Worm (Caenorhabditis elegans): ENCODE results near the gene clec-9.

- no peak for TF ChIP-seq ztf-11 (tag; optimal IDR thresholded peaks at IDR 0.05)
- TF ChIP-seq crh-2 (tag; optimal IDR thresholded peaks at IDR 0.05) = no peak
- TF ChIP-seq elt-3 (tag; optimal IDR thresholded peaks at IDR 0.05) = no peak
- no peak for TF ChIP-seq unc-62 (GFP tag; optimal IDR thresholded peaks at IDR 0.05)
- no peak for TF ChIP-seq mdl-1 (tag; optimal IDR thresholded peaks at IDR 0.05)
- TF ChIP-seq nhr-237 (tag; optimal IDR thresholded peaks at IDR 0.05) = no peak
- no peak for TF ChIP-seq lin-13 (GFP tag; optimal IDR thresholded peaks at IDR 0.05)
- TF ChIP-seq lin-39 (tag; optimal IDR thresholded peaks at IDR 0.05) = no peak
Observed at ce11 chrV:16668473-16668872, 38.0 kb downstream of the clec-9 start, which contains the start of gene F14F8.9.
